Worm (Caenorhabditis elegans): Measurements from ENCODE around the gene C08B6.11.

C08B6.11 gene

ce11 chrV:10123324-10123723 is 15.9 kb downstream of the C08B6.11 start, which contains the start of gene C08B6.6:
Gene C08B6.6, plus strand, starts transcription at chrV:10123624.
- TF ChIP-seq ceh-63 (GFP tag; optimal IDR thresholded peaks at IDR 0.05): no peak
- no peak for TF ChIP-seq nhr-71 (tag; optimal IDR thresholded peaks at IDR 0.05)
- no peak for TF ChIP-seq mab-9 (GFP tag; IDR thresholded peaks at IDR 0.05)
- no peak for TF ChIP-seq alr-1 (tag; optimal IDR thresholded peaks at IDR 0.05; ENCODE audit: borderline replicate concordance)
- no peak for TF ChIP-seq vab-15 (tag; optimal IDR thresholded peaks at IDR 0.05)
- no peak for TF ChIP-seq ztf-4 (tag; optimal IDR thresholded peaks at IDR 0.05)
- no peak for TF ChIP-seq elt-3 (tag; optimal IDR thresholded peaks at IDR 0.05)
- TF ChIP-seq nhr-84 (tag; optimal IDR thresholded peaks at IDR 0.05): no peak
- TF ChIP-seq ama-1 (optimal IDR thresholded peaks at IDR 0.05): no peak
- TF ChIP-seq C04F5.9 (tag; optimal IDR thresholded peaks at IDR 0.05): no peak
- no peak for TF ChIP-seq nhr-28 (tag; optimal IDR thresholded peaks at IDR 0.05)
- no peak for TF ChIP-seq pax-3 (tag; optimal IDR thresholded peaks at IDR 0.05)
- TF ChIP-seq fkh-10 (GFP tag; optimal IDR thresholded peaks at IDR 0.05): no peak
- TF ChIP-seq nhr-19 (GFP tag; conservative IDR thresholded peaks at IDR 0.05): no peak
- TF ChIP-seq nhr-12 (tag; optimal IDR thresholded peaks at IDR 0.05): no peak
- TF ChIP-seq unc-98 (GFP tag; IDR thresholded peaks at IDR 0.05): no peak
- no peak for TF ChIP-seq tlp-1 (tag; optimal IDR thresholded peaks at IDR 0.05)
- no peak for TF ChIP-seq swsn-7 (tag; optimal IDR thresholded peaks at IDR 0.05)
- TF ChIP-seq egl-27 (tag; optimal IDR thresholded peaks at IDR 0.05): no peak

ce11 chrV:10124799-10125548 is 17.6 kb downstream of the C08B6.11 start, which contains the start of gene C08B6.10:
Gene C08B6.10, plus strand, starts transcription at chrV:10125498.
- TF ChIP-seq elt-2 (tag; optimal IDR thresholded peaks at IDR 0.05) (peak; percentile 34), elt-3 (tag; optimal IDR thresholded peaks at IDR 0.05) (peak in 1 of 6 experiments; percentile 23), ama-1 (optimal IDR thresholded peaks at IDR 0.05) (no peak), blmp-1 (tag; optimal IDR thresholded peaks at IDR 0.05) (peak; percentile 19), lin-15B (tag; optimal IDR thresholded peaks at IDR 0.05) (no peak)

- no peak for TF ChIP-seq nhr-47 (tag; optimal IDR thresholded peaks at IDR 0.05)
- TF ChIP-seq ces-1 (GFP tag; optimal IDR thresholded peaks at IDR 0.05): no peak
- TF ChIP-seq lin-15B (tag; optimal IDR thresholded peaks at IDR 0.05): no peak
- no peak for TF ChIP-seq ztf-11 (tag; optimal IDR thresholded peaks at IDR 0.05)
- TF ChIP-seq aha-1 (tag; optimal IDR thresholded peaks at IDR 0.05): no peak
- TF ChIP-seq ceh-82 (tag; optimal IDR thresholded peaks at IDR 0.05): no peak
- no peak for TF ChIP-seq sox-4 (tag; optimal IDR thresholded peaks at IDR 0.05)
- TF ChIP-seq xbp-1 (tag; optimal IDR thresholded peaks at IDR 0.05): no peak
- TF ChIP-seq ets-5 (GFP tag; IDR thresholded peaks at IDR 0.05): no peak
- TF ChIP-seq jun-1 (tag; optimal IDR thresholded peaks at IDR 0.05): no peak
- no peak for TF ChIP-seq snu-23 (GFP tag; optimal IDR thresholded peaks at IDR 0.05)
- no peak for TF ChIP-seq dpl-1 (GFP tag; optimal IDR thresholded peaks at IDR 0.05)
- no peak for TF ChIP-seq ztf-4 (tag; optimal IDR thresholded peaks at IDR 0.05)
- no peak for TF ChIP-seq fos-1 (tag; optimal IDR thresholded peaks at IDR 0.05)
- no peak for TF ChIP-seq nhr-28 (tag; optimal IDR thresholded peaks at IDR 0.05)
- no peak for TF ChIP-seq fkh-10 (GFP tag; optimal IDR thresholded peaks at IDR 0.05)
- TF ChIP-seq lsy-2 (tag; optimal IDR thresholded peaks at IDR 0.05): no peak
Measured at ce11 chrV:10130195-10130594, 22.8 kb downstream of the C08B6.11 start, which contains the start of gene aos-1. Gene aos-1, minus strand, starts transcription at chrV:10130295.

- TF ChIP-seq aly-2 (tag; optimal IDR thresholded peaks at IDR 0.05): no peak
- TF ChIP-seq efl-3 (GFP tag; optimal IDR thresholded peaks at IDR 0.05): no peak
- no peak for TF ChIP-seq skn-1 (tag; optimal IDR thresholded peaks at IDR 0.05)
- no peak for TF ChIP-seq irx-1 (tag; optimal IDR thresholded peaks at IDR 0.05)
Measured at ce11 chrV:10133277-10133676, 25.9 kb downstream of the C08B6.11 start.
